Worm (Caenorhabditis elegans) whole organism, early embryonic: Measurements from ENCODE around the gene W07G4.8.

ENCODE experiments used
- B0310.2 ChIP-seq: sonication (generic microtip); optimal IDR thresholded peaks from 2 replicates; lab custom pipeline; 2016; ENCODE audit warnings: mild to moderate bottlenecking, missing genetic modification characterization, missing compliant biosample characterization
- F13C5.2 ChIP-seq: sonication (generic microtip); optimal IDR thresholded peaks from 2 replicates; lab custom pipeline; 2017; ENCODE audit warnings: mild to moderate bottlenecking, missing genetic modification characterization, inconsistent platforms, missing compliant biosample characterization
- ama-1 ChIP-seq: fragments of 150-350 bp; optimal IDR thresholded peaks from 2 replicates; lab custom pipeline; 2014
- ceh-13 ChIP-seq: fragments of 200-800 bp; sonication (Bioruptor generic); optimal IDR thresholded peaks from 2 replicates; lab custom pipeline; 2018; ENCODE audit warnings: mild to moderate bottlenecking, missing genetic modification characterization, missing compliant biosample characterization
- ceh-36 ChIP-seq: sonication (generic microtip); optimal IDR thresholded peaks from 2 replicates; lab custom pipeline; 2016; ENCODE audit warnings: missing genetic modification characterization, inconsistent platforms, missing compliant biosample characterization
- ets-7 ChIP-seq: sonication (generic microtip); optimal IDR thresholded peaks from 2 replicates; lab custom pipeline; 2016; ENCODE audit warnings: missing genotype, missing genetic modification characterization, missing compliant biosample characterization
- flt-1 ChIP-seq: fragments of 200-800 bp; sonication (Bioruptor generic); IDR thresholded peaks from 2 replicates; pipeline ENCODE4 v1.3.6; 2022; ENCODE audit warnings: missing genetic modification characterization, missing compliant biosample characterization
- hmbx-1 ChIP-seq: sonication (generic microtip); optimal IDR thresholded peaks from 2 replicates; lab custom pipeline; 2016; ENCODE audit warnings: mild to moderate bottlenecking, missing genetic modification characterization, missing compliant biosample characterization
- hmg-4 ChIP-seq: fragments of 200-800 bp; sonication (Bioruptor generic); optimal IDR thresholded peaks from 2 replicates; lab custom pipeline; 2018; ENCODE audit warnings: mild to moderate bottlenecking, missing genetic modification characterization, missing compliant biosample characterization
- pes-1 ChIP-seq: fragments of 200-800 bp; sonication (Bioruptor generic); IDR thresholded peaks from 2 replicates; pipeline ENCODE4 v1.3.6; 2022; ENCODE audit warnings: missing genetic modification reagents, missing genetic modification characterization, missing compliant biosample characterization
- sea-1 ChIP-seq: fragments of 200-800 bp; sonication (Bioruptor generic); conservative IDR thresholded peaks from 2 replicates; pipeline ENCODE4 v1.3.6; 2022; ENCODE audit warnings: missing genetic modification characterization, missing compliant biosample characterization
- tbx-37 ChIP-seq: fragments of 200-800 bp; sonication (Bioruptor generic); conservative IDR thresholded peaks from 2 replicates; pipeline ENCODE4 v1.3.6; 2022; ENCODE audit warnings: missing genetic modification reagents, missing genetic modification characterization, missing compliant biosample characterization
- tra-4 ChIP-seq: sonication (generic microtip); optimal IDR thresholded peaks from 2 replicates; lab custom pipeline; 2017; ENCODE audit warnings: missing genetic modification characterization, missing compliant biosample characterization

ce11 chrV:13053635-13054034 lies 4.3 kb upstream of the W07G4.8 start, which contains the start of gene srr-1:
- TF ChIP-seq ceh-13 (GFP tag; lab: Kevin White, UChicago), result no peak
- TF ChIP-seq ceh-36 (tag; lab: Kevin White, UChicago), result no peak
- no peak for TF ChIP-seq ama-1 (lab: Kevin White, UChicago)
- TF ChIP-seq B0310.2, result no peak
- no peak for TF ChIP-seq ets-7 (tag; lab: Kevin White, UChicago)
- no peak for TF ChIP-seq F13C5.2 (tag; lab: Kevin White, UChicago)
- TF ChIP-seq tra-4 (tag; lab: Kevin White, UChicago), result no peak
- TF ChIP-seq tbx-37 (GFP tag; lab: Robert Waterston, UW), result no peak
- no peak for TF ChIP-seq hmbx-1
- no peak for TF ChIP-seq flt-1 (GFP tag; lab: Robert Waterston, UW)
- TF ChIP-seq pes-1 (GFP tag; lab: Robert Waterston, UW), result no peak
- no peak for TF ChIP-seq sea-1 (GFP tag; lab: Robert Waterston, UW)
- no peak for TF ChIP-seq hmg-4
